Worm (Caenorhabditis elegans): ENCODE measurements around the gene C02H6.1.

- TF ChIP-seq klf-2 (GFP tag; conservative IDR thresholded peaks at IDR 0.05) (no peak), flt-1 (GFP tag; IDR thresholded peaks at IDR 0.05) (no peak)
Observed at ce11 chrV:7339831-7340230, 49.8 kb downstream of the C02H6.1 start, which contains the start of gene srh-187.

Data from whole organism, midembryonic.